Worm (Caenorhabditis elegans): ENCODE results near the gene F41C3.8.

F41C3.8 gene

ce11 chrII:4727769-4728168 lies 11.9 kb downstream of the F41C3.8 start, which contains the start of gene ttr-41:
Gene ttr-41 (minus strand): TSS chrII:4727869.
- TF ChIP-seq isw-1 (GFP tag; IDR thresholded peaks at IDR 0.05) (no peak), dsc-1 (tag; optimal IDR thresholded peaks at IDR 0.05) (no peak), nhr-11 (tag; optimal IDR thresholded peaks at IDR 0.05) (no peak), nhr-28 (tag; optimal IDR thresholded peaks at IDR 0.05) (no peak), fkh-10 (GFP tag; optimal IDR thresholded peaks at IDR 0.05) (no peak), blmp-1 (tag; optimal IDR thresholded peaks at IDR 0.05) (no peak), aha-1 (tag; optimal IDR thresholded peaks at IDR 0.05) (no peak), aly-2 (tag; optimal IDR thresholded peaks at IDR 0.05) (no peak), tbx-2 (tag; optimal IDR thresholded peaks at IDR 0.05) (no peak), alr-1 (tag; optimal IDR thresholded peaks at IDR 0.05; ENCODE audit: borderline replicate concordance) (no peak), ceh-8 (GFP tag; optimal IDR thresholded peaks at IDR 0.05) (no peak), snu-23 (GFP tag; optimal IDR thresholded peaks at IDR 0.05) (no peak), irx-1 (tag; optimal IDR thresholded peaks at IDR 0.05) (no peak), hlh-17 (GFP tag; optimal IDR thresholded peaks at IDR 0.05; ENCODE audit: borderline replicate concordance) (no peak)

- TF ChIP-seq unc-86 (tag; optimal IDR thresholded peaks at IDR 0.05) = no peak
- TF ChIP-seq elt-2 (tag; optimal IDR thresholded peaks at IDR 0.05) = peak; percentile 97
- TF ChIP-seq lin-39 (tag; optimal IDR thresholded peaks at IDR 0.05) = no peak
- TF ChIP-seq mef-2 (tag; optimal IDR thresholded peaks at IDR 0.05) = no peak
- TF ChIP-seq rnt-1 (tag; optimal IDR thresholded peaks at IDR 0.05) = peak; percentile 44
- TF ChIP-seq lin-35 (GFP tag; optimal IDR thresholded peaks at IDR 0.05) = peak in 1 of 2 experiments; percentile 51
- TF ChIP-seq mep-1 (tag; optimal IDR thresholded peaks at IDR 0.05) = peak; percentile 3
- peak; percentile 29 for TF ChIP-seq nhr-20 (tag; optimal IDR thresholded peaks at IDR 0.05)
- no peak for TF ChIP-seq mab-9 (GFP tag; IDR thresholded peaks at IDR 0.05)
- TF ChIP-seq blmp-1 (tag; optimal IDR thresholded peaks at IDR 0.05) = peak; percentile 12
- TF ChIP-seq zip-4 (GFP tag; optimal IDR thresholded peaks at IDR 0.05) = no peak
- TF ChIP-seq pqm-1 (tag; optimal IDR thresholded peaks at IDR 0.05) = peak; percentile 35
- TF ChIP-seq elt-3 (tag; optimal IDR thresholded peaks at IDR 0.05) = peak in 4 of 6 experiments; percentile 4 to 71 (median 39)
- peak; percentile 82 for TF ChIP-seq lin-14 (GFP tag; optimal IDR thresholded peaks at IDR 0.05)
- TF ChIP-seq lsy-2 (tag; optimal IDR thresholded peaks at IDR 0.05) = peak in 1 of 2 experiments; percentile 38
- TF ChIP-seq nhr-12 (tag; optimal IDR thresholded peaks at IDR 0.05) = no peak
- TF ChIP-seq snu-23 (GFP tag; optimal IDR thresholded peaks at IDR 0.05) = peak; percentile 33
- no peak for TF ChIP-seq nhr-47 (tag; optimal IDR thresholded peaks at IDR 0.05)
- TF ChIP-seq sptf-1 (tag; optimal IDR thresholded peaks at IDR 0.05) = no peak
- no peak for TF ChIP-seq dpl-1 (GFP tag; optimal IDR thresholded peaks at IDR 0.05)
- peak; percentile 55 for TF ChIP-seq nhr-71 (tag; optimal IDR thresholded peaks at IDR 0.05)
- TF ChIP-seq efl-1 (optimal IDR thresholded peaks at IDR 0.05) = peak in 1 of 2 experiments; percentile 7
- peak in 1 of 2 experiments; percentile 85 for TF ChIP-seq efl-1 (GFP tag; optimal IDR thresholded peaks at IDR 0.05 in 1 of 2)
- TF ChIP-seq ces-1 (GFP tag; optimal IDR thresholded peaks at IDR 0.05) = no peak
These were observed 12.8 kb downstream of the F41C3.8 start for ce11 chrII:4728687-4729086.

DNA sequence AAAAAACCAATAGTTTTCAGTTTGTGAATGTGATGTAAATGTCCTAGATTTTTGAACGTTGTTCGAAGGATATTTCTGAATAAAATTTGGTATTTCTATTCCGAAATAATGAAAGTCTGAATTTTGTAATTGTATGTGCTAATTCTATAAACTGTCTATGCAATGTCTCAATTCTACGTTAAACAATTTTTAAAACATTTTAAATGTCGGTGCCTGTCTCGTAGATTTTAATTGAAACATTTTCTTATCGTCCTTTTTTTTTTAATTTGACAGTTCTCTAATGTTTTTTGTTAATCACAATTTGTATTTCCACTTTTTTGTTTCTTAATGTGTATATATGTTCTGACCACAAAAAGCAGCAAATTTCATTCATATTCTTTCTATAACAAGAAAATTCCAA lies 13.9 kb downstream of the F41C3.8 start, which contains the start of gene F41C3.7:
Gene F41C3.7, plus strand, starts transcription at position 301 of the 400 bp plus-strand sequence.
- TF ChIP-seq pax-3 (tag; optimal IDR thresholded peaks at IDR 0.05) (no peak), zip-4 (GFP tag; optimal IDR thresholded peaks at IDR 0.05) (no peak), ces-1 (GFP tag; optimal IDR thresholded peaks at IDR 0.05) (no peak), vab-15 (tag; optimal IDR thresholded peaks at IDR 0.05) (no peak), ztf-4 (tag; optimal IDR thresholded peaks at IDR 0.05) (no peak), nhr-71 (tag; optimal IDR thresholded peaks at IDR 0.05) (no peak), isw-1 (GFP tag; IDR thresholded peaks at IDR 0.05) (no peak), snu-23 (GFP tag; optimal IDR thresholded peaks at IDR 0.05) (no peak), nhr-84 (tag; optimal IDR thresholded peaks at IDR 0.05) (no peak), ceh-82 (tag; optimal IDR thresholded peaks at IDR 0.05) (no peak), mdl-1 (tag; optimal IDR thresholded peaks at IDR 0.05) (no peak), hlh-17 (GFP tag; optimal IDR thresholded peaks at IDR 0.05; ENCODE audit: borderline replicate concordance) (no peak), blmp-1 (tag; optimal IDR thresholded peaks at IDR 0.05) (no peak), elt-2 (tag; optimal IDR thresholded peaks at IDR 0.05) (no peak), fkh-4 (tag; optimal IDR thresholded peaks at IDR 0.05; ENCODE audit: borderline replicate concordance) (no peak), sup-37 (GFP tag; optimal IDR thresholded peaks at IDR 0.05) (no peak), snpc-4 (tag; optimal IDR thresholded peaks at IDR 0.05) (no peak), nhr-19 (GFP tag; conservative IDR thresholded peaks at IDR 0.05) (no peak), ama-1 (optimal IDR thresholded peaks at IDR 0.05) (no peak)
